Worm (Caenorhabditis elegans): ENCODE measurements around the gene F49E12.7.

Gene F49E12.7

DNA sequence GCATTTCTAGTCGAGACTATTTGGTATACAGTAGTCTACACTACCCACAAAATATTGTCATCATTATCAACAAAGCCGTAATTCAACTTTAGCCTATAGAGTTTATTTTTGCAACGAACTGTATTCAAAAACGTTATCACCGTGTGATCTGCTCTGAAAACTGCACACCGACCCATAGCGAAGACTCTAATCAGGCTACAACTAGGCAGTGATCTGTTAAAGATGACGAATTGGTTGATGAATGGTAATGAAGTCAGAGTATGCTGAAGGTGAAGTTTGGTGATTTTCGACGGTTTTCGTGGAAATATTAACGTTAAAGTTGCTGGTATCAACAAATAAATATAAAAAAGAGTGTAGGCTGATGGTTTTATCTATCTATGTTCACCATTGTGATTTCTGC is 9.0 kb downstream of the F49E12.7 start (continued):
- peak in 1 of 2 experiments; percentile 13 for TF ChIP-seq unc-62 (GFP tag; optimal IDR thresholded peaks at IDR 0.05 in 1 of 2)
- no peak for TF ChIP-seq unc-62 (tag; optimal IDR thresholded peaks at IDR 0.05)
- TF ChIP-seq set-16 (GFP tag; IDR thresholded peaks at IDR 0.05), result no peak
- TF ChIP-seq aly-2 (tag; optimal IDR thresholded peaks at IDR 0.05), result no peak
- TF ChIP-seq duxl-1 (tag; optimal IDR thresholded peaks at IDR 0.05; ENCODE audit: poor library complexity), result no peak
- TF ChIP-seq ceh-20 (GFP tag; IDR thresholded peaks at IDR 0.05), result no peak
- TF ChIP-seq ama-1 (optimal IDR thresholded peaks at IDR 0.05), result no peak
- TF ChIP-seq php-3 (GFP tag; IDR thresholded peaks at IDR 0.05), result peak; percentile 84
- TF ChIP-seq jun-1 (tag; optimal IDR thresholded peaks at IDR 0.05), result no peak
- TF ChIP-seq arid-1 (GFP tag; conservative IDR thresholded peaks at IDR 0.05), result no peak
- TF ChIP-seq hmg-1.1 (GFP tag; IDR thresholded peaks at IDR 0.05), result no peak
- no peak for TF ChIP-seq zip-2 (tag; optimal IDR thresholded peaks at IDR 0.05)
- no peak for TF ChIP-seq ztf-11 (tag; optimal IDR thresholded peaks at IDR 0.05)
- TF ChIP-seq saeg-2 (GFP tag; IDR thresholded peaks at IDR 0.05), result peak; percentile 57; the same call in 1 of the 2 replicates
- TF ChIP-seq pqm-1 (tag; optimal IDR thresholded peaks at IDR 0.05), result peak; percentile 80
- no peak for TF ChIP-seq aha-1 (tag)
- no peak for TF ChIP-seq spr-3 (GFP tag; optimal IDR thresholded peaks at IDR 0.05)
- TF ChIP-seq snpc-1.2 (GFP tag; IDR thresholded peaks at IDR 0.05), result no peak
- no peak for TF ChIP-seq ceh-44 (GFP tag; IDR thresholded peaks at IDR 0.05)
- no peak for TF ChIP-seq nhr-41 (GFP tag; IDR thresholded peaks at IDR 0.05)
- no peak for TF ChIP-seq rbr-2 (tag; optimal IDR thresholded peaks at IDR 0.05)
- TF ChIP-seq nhr-48 (tag; optimal IDR thresholded peaks at IDR 0.05), result peak; percentile 25
- TF ChIP-seq gei-8 (GFP tag; optimal IDR thresholded peaks at IDR 0.05), result no peak
- no peak for TF ChIP-seq cey-2 (tag; optimal IDR thresholded peaks at IDR 0.05; ENCODE audit: borderline replicate concordance, insufficient read depth)
- no peak for TF ChIP-seq lin-15B (tag; optimal IDR thresholded peaks at IDR 0.05)
- no peak for TF ChIP-seq nhr-111 (GFP tag; optimal IDR thresholded peaks at IDR 0.05)
- TF ChIP-seq daf-16 (GFP tag; optimal IDR thresholded peaks at IDR 0.05), result peak in 1 of 2 experiments; percentile 6
- peak; percentile 40 for TF ChIP-seq daf-16 (tag; optimal IDR thresholded peaks at IDR 0.05)
- no peak for TF ChIP-seq ceh-28 (tag; optimal IDR thresholded peaks at IDR 0.05)
- TF ChIP-seq egl-43 (GFP tag; IDR thresholded peaks at IDR 0.05), result no peak
- TF ChIP-seq lin-13 (GFP tag; optimal IDR thresholded peaks at IDR 0.05), result no peak
- TF ChIP-seq lin-29 (GFP tag; IDR thresholded peaks at IDR 0.05), result no peak
- no peak for TF ChIP-seq nhr-25 (tag; optimal IDR thresholded peaks at IDR 0.05; ENCODE audit: borderline replicate concordance, insufficient read depth)
- TF ChIP-seq dve-1 (tag; optimal IDR thresholded peaks at IDR 0.05; ENCODE audit: insufficient read depth), result peak; percentile 32
- TF ChIP-seq nhr-28 (tag; optimal IDR thresholded peaks at IDR 0.05), result peak; percentile 74
- no peak for TF ChIP-seq lim-7 (GFP tag; IDR thresholded peaks at IDR 0.05)
- peak; percentile 92 for TF ChIP-seq dmd-6 (GFP tag; IDR thresholded peaks at IDR 0.05)
- TF ChIP-seq F49E8.2 (tag; optimal IDR thresholded peaks at IDR 0.05; ENCODE audit: borderline replicate concordance), result no peak
- TF ChIP-seq mep-1 (tag; optimal IDR thresholded peaks at IDR 0.05), result no peak
- TF ChIP-seq tra-1 (GFP tag; IDR thresholded peaks at IDR 0.05), result no peak
- TF ChIP-seq fos-1 (tag; optimal IDR thresholded peaks at IDR 0.05), result no peak
- TF ChIP-seq nhr-6 (tag; optimal IDR thresholded peaks at IDR 0.05), result no peak
- TF ChIP-seq fkh-10 (GFP tag; optimal IDR thresholded peaks at IDR 0.05), result no peak
- no peak for TF ChIP-seq ceh-62 (tag; optimal IDR thresholded peaks at IDR 0.05)
- TF ChIP-seq F26F4.8 (GFP tag; conservative IDR thresholded peaks at IDR 0.05), result no peak
- TF ChIP-seq tag-97 (GFP tag; IDR thresholded peaks at IDR 0.05), result no peak
